Worm (Caenorhabditis elegans): ENCODE measurements around the gene T05G5.1.

DNA sequence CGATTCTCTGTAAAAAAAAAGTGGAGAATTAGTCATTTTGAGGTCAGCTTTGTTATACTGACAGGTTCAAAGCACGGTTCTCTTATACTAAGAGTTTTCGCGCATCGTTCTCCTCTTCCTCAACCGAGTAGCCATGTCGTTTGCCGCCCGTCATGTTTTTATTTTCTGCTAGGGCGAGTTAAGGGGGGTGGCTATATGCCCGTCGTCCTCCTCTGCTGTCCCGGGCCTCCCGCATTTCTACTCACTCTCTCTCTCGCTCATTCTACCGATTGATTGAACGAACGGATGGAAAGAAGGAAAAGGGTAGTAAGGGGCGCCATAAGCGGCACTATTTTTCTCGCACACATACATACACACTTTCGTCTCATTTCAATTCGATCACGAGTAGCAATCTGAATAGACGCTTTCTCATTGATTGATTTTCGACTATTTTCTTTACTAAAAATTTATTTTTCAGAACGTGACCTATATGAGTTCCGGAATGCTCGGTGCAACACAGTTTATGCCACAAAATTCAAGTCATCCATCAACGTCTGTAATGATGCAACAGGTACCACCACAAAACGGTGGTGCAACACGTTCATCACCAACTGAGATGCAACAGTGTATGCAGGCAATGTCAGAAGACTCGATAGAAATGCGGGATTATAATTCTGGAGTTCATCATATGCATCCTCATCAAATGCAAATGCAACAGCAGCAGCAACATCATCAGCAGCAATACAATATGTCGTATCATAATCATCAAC is 37.8 kb downstream of the T05G5.1 start:
- TF ChIP-seq snpc-1.3 (tag; optimal IDR thresholded peaks at IDR 0.05; ENCODE audit: insufficient read depth) (no peak), ama-1 (optimal IDR thresholded peaks at IDR 0.05) (no peak), ama-1 (GFP tag; optimal IDR thresholded peaks at IDR 0.05) (no peak), lin-35 (GFP tag; optimal IDR thresholded peaks at IDR 0.05) (peak in 1 of 3 experiments; percentile 25), B0035.1 (tag; optimal IDR thresholded peaks at IDR 0.05) (no peak), lsy-27 (tag; optimal IDR thresholded peaks at IDR 0.05; ENCODE audit: borderline replicate concordance, insufficient read depth) (no peak), pha-4 (tag; optimal IDR thresholded peaks at IDR 0.05) (no peak), bed-2 (GFP tag; IDR thresholded peaks at IDR 0.05) (no peak), F10E7.11 (tag; optimal IDR thresholded peaks at IDR 0.05) (no peak), nhr-90 (tag; optimal IDR thresholded peaks at IDR 0.05) (no peak), tbx-9 (tag; optimal IDR thresholded peaks at IDR 0.05; ENCODE audit: borderline replicate concordance) (no peak), F49E8.2 (tag; optimal IDR thresholded peaks at IDR 0.05; ENCODE audit: insufficient read depth) (no peak), madf-6 (GFP tag; IDR thresholded peaks at IDR 0.05) (no peak), egl-18 (GFP tag; IDR thresholded peaks at IDR 0.05) (no peak)

Data from whole organism, young adult.